Worm (Caenorhabditis elegans) whole organism, young adult: ENCODE data around the gene ZK353.3.
A peak's percentile ranks its signal among the peaks of the same experiment; 100 is the strongest.

Experiments used
- B0019.2 ChIP-seq: fragments of 200-800 bp; sonication (Bioruptor generic); conservative IDR thresholded peaks from 2 replicates; pipeline ENCODE4 v1.3.6; 2022; ENCODE audit warnings: missing genetic modification reagents, missing genetic modification characterization, missing compliant biosample characterization
- B0035.1 ChIP-seq: sonication (generic microtip); optimal IDR thresholded peaks from 2 replicates; lab custom pipeline; 2016; ENCODE audit warnings: missing genetic modification characterization, mild to moderate bottlenecking, missing compliant biosample characterization, missing genotype, missing genetic modification reagents
- C17E4.6 ChIP-seq: fragments of 200-800 bp; sonication (Bioruptor generic); IDR thresholded peaks from 2 replicates; pipeline ENCODE4 v1.3.6; 2022; ENCODE audit warnings: missing genetic modification reagents, missing genetic modification characterization, missing compliant biosample characterization
- F10E7.11 ChIP-seq: sonication (generic microtip); optimal IDR thresholded peaks from 2 replicates; lab custom pipeline; 2017; ENCODE audit warnings: mild to moderate bottlenecking, missing genetic modification characterization, moderate library complexity, missing compliant biosample characterization
- F23B12.7 ChIP-seq: sonication (generic microtip); optimal IDR thresholded peaks from 2 replicates; lab custom pipeline; 2017; ENCODE audit warnings: missing genetic modification characterization, mild to moderate bottlenecking, missing compliant biosample characterization, antibody characterized with exemption, moderate library complexity; ENCODE audit not compliant: insufficient read depth
- F33H1.4 ChIP-seq: fragments of 200-800 bp; sonication (Bioruptor generic); IDR thresholded peaks from 2 replicates; pipeline ENCODE4 v1.3.6; 2022; ENCODE audit warnings: missing genetic modification reagents, missing genetic modification characterization, missing compliant biosample characterization
- F52B5.7 ChIP-seq: sonication (generic microtip); optimal IDR thresholded peaks from 2 replicates; lab custom pipeline; 2016; ENCODE audit warnings: mild to moderate bottlenecking, missing genetic modification characterization, missing compliant biosample characterization
- F55B11.4 ChIP-seq: sonication (generic microtip); optimal IDR thresholded peaks from 2 replicates; lab custom pipeline; 2016; ENCODE audit warnings: missing compliant biosample characterization, missing genetic modification characterization, borderline replicate concordance; ENCODE audit not compliant: insufficient read depth
- F57A8.1 ChIP-seq: fragments of 200-800 bp; sonication (Bioruptor generic); optimal IDR thresholded peaks from 2 replicates; lab custom pipeline; 2018; ENCODE audit warnings: mild to moderate bottlenecking, missing genetic modification characterization, moderate library complexity, missing compliant biosample characterization
- K11D2.4 ChIP-seq: fragments of 200-800 bp; sonication (Bioruptor generic); IDR thresholded peaks from 2 replicates; pipeline ENCODE4 v1.3.6; 2022; ENCODE audit warnings: missing genetic modification reagents, missing genetic modification characterization, missing compliant biosample characterization
- T07F8.4 ChIP-seq: sonication (generic microtip); optimal IDR thresholded peaks from 2 replicates; lab custom pipeline; 2016; ENCODE audit warnings: mild to moderate bottlenecking, missing genetic modification characterization, moderate library complexity, missing compliant biosample characterization
- Y56A3A.18 ChIP-seq: fragments of 200-800 bp; sonication (Bioruptor generic); IDR thresholded peaks from 2 replicates; pipeline ENCODE4 v1.3.6; 2022; ENCODE audit warnings: missing genetic modification reagents, missing genetic modification characterization, missing compliant biosample characterization
- ZK185.1 ChIP-seq: sonication (generic microtip); optimal IDR thresholded peaks from 2 replicates; lab custom pipeline; 2016; ENCODE audit warnings: mild to moderate bottlenecking, missing genetic modification characterization, missing compliant biosample characterization; ENCODE audit not compliant: poor library complexity, severe bottlenecking
- attf-3 ChIP-seq: fragments of 200-800 bp; sonication (Bioruptor generic); conservative IDR thresholded peaks from 2 replicates; pipeline ENCODE4 v1.3.6; 2022; ENCODE audit warnings: missing genetic modification reagents, missing genetic modification characterization, missing compliant biosample characterization
- bed-1 ChIP-seq: fragments of 200-800 bp; sonication (Bioruptor generic); IDR thresholded peaks from 2 replicates; pipeline ENCODE4 v1.3.6; 2022; ENCODE audit warnings: missing genetic modification reagents, missing genetic modification characterization, missing compliant biosample characterization
- cebp-1 ChIP-seq, 2 experiments: fragments of 200-800 bp in 1 of 2; sonication (Bioruptor generic) in 1 of 2; sonication (generic microtip) in 1 of 2; IDR thresholded peaks in 1 of 2; optimal IDR thresholded peaks in 1 of 2; 2 replicates each; pipeline versions ENCODE4 v1.3.6 to Lab custom; 2017 to 2022; ENCODE audit warnings: missing compliant biosample characterization in 2 of 2, missing genetic modification characterization in 2 of 2, mild to moderate bottlenecking in 1 of 2, missing genetic modification reagents in 1 of 2, moderate library complexity in 1 of 2
- ceh-100 ChIP-seq: fragments of 200-800 bp; sonication (Bioruptor generic); IDR thresholded peaks from 2 replicates; pipeline ENCODE4 v1.3.6; 2022; ENCODE audit warnings: missing genetic modification reagents, missing genetic modification characterization, missing compliant biosample characterization
- ceh-27 ChIP-seq: fragments of 200-800 bp; sonication (Bioruptor generic); optimal IDR thresholded peaks from 2 replicates; lab custom pipeline; 2018; ENCODE audit warnings: mild to moderate bottlenecking, missing genetic modification characterization, moderate library complexity, missing compliant biosample characterization
- ceh-91 ChIP-seq: fragments of 200-800 bp; sonication (Bioruptor generic); IDR thresholded peaks from 2 replicates; pipeline ENCODE4 v1.3.6; 2022; ENCODE audit warnings: missing genetic modification reagents, missing genetic modification characterization, missing compliant biosample characterization
- chd-7 ChIP-seq: sonication (generic microtip); optimal IDR thresholded peaks from 2 replicates; lab custom pipeline; 2016; ENCODE audit warnings: mild to moderate bottlenecking, missing genetic modification characterization, moderate library complexity, missing compliant biosample characterization
- dpl-1 ChIP-seq: fragments of 150-350 bp; optimal IDR thresholded peaks from 2 replicates; lab custom pipeline; 2014; ENCODE audit warnings: missing biosample characterization, missing genetic modification reagents, missing genetic modification characterization
- ets-4 ChIP-seq: fragments of 200-800 bp; sonication (Bioruptor generic); optimal IDR thresholded peaks from 2 replicates; lab custom pipeline; 2018; ENCODE audit warnings: mild to moderate bottlenecking, missing genetic modification characterization, missing compliant biosample characterization
- gei-17 ChIP-seq: fragments of 200-800 bp; sonication (Bioruptor generic); optimal IDR thresholded peaks from 2 replicates; lab custom pipeline; 2018; ENCODE audit warnings: mild to moderate bottlenecking, missing genetic modification characterization, missing compliant biosample characterization
- hmg-20 ChIP-seq: fragments of 200-800 bp; sonication (Bioruptor generic); IDR thresholded peaks from 2 replicates; pipeline ENCODE4 v1.3.6; 2022; ENCODE audit warnings: missing genetic modification reagents, missing genetic modification characterization, missing compliant biosample characterization
- hsf-1 ChIP-seq: fragments of 200-800 bp; sonication (Bioruptor generic); IDR thresholded peaks from 2 replicates; pipeline ENCODE4 v1.3.6; 2022; ENCODE audit warnings: missing genetic modification reagents, missing genetic modification characterization, missing compliant biosample characterization
- lin-26 ChIP-seq: fragments of 200-800 bp; sonication (Bioruptor generic); IDR thresholded peaks from 2 replicates; pipeline ENCODE4 v1.3.6; 2022; ENCODE audit warnings: missing genetic modification reagents, missing genetic modification characterization, missing compliant biosample characterization
- lsy-27 ChIP-seq: sonication (generic microtip); optimal IDR thresholded peaks from 2 replicates; lab custom pipeline; 2017; ENCODE audit warnings: missing genetic modification characterization, mild to moderate bottlenecking, missing compliant biosample characterization, antibody characterized with exemption, missing genotype, borderline replicate concordance; ENCODE audit not compliant: insufficient read depth
- mel-28 ChIP-seq: sonication (generic microtip); optimal IDR thresholded peaks from 2 replicates; lab custom pipeline; 2016; ENCODE audit warnings: borderline replicate concordance, mild to moderate bottlenecking, missing genetic modification characterization, missing compliant biosample characterization
- mxl-1 ChIP-seq: sonication (generic microtip); optimal IDR thresholded peaks from 2 replicates; lab custom pipeline; 2016; ENCODE audit warnings: missing genetic modification characterization, missing compliant biosample characterization
- nfya-1 ChIP-seq: sonication (generic microtip); optimal IDR thresholded peaks from 2 replicates; lab custom pipeline; 2017; ENCODE audit warnings: antibody characterized with exemption, missing compliant biosample characterization, missing genetic modification characterization, borderline replicate concordance; ENCODE audit not compliant: insufficient read depth
- nhr-179 ChIP-seq: sonication (generic microtip); optimal IDR thresholded peaks from 2 replicates; lab custom pipeline; 2016; ENCODE audit warnings: mild to moderate bottlenecking, missing genetic modification characterization, missing compliant biosample characterization
- nhr-90 ChIP-seq: sonication (generic microtip); optimal IDR thresholded peaks from 2 replicates; lab custom pipeline; 2016; ENCODE audit warnings: missing genotype, mild to moderate bottlenecking, missing genetic modification characterization, missing compliant biosample characterization
- pbrm-1 ChIP-seq: fragments of 200-800 bp; sonication (Bioruptor generic); IDR thresholded peaks from 2 replicates; pipeline ENCODE4 v1.3.6; 2022; ENCODE audit warnings: missing genetic modification reagents, missing genetic modification characterization, missing compliant biosample characterization
- rcor-1 ChIP-seq: fragments of 200-800 bp; sonication (Bioruptor generic); IDR thresholded peaks from 2 replicates; pipeline ENCODE4 v1.3.6; 2022; ENCODE audit warnings: missing genetic modification reagents, missing genetic modification characterization, missing compliant biosample characterization
- rec-8 ChIP-seq, 2 experiments: sonication (generic microtip); optimal IDR thresholded peaks; 2 replicates each; lab custom pipeline; 2016; ENCODE audit warnings: mild to moderate bottlenecking in 2 of 2, missing genetic modification characterization in 2 of 2, missing genetic modification reagents in 2 of 2, missing genotype in 2 of 2, missing biosample characterization in 1 of 2, missing compliant biosample characterization in 1 of 2, moderate library complexity in 1 of 2
- rpc-1 ChIP-seq, 2 experiments: fragments of 150-350 bp in 1 of 2; sonication (generic microtip) in 1 of 2; optimal IDR thresholded peaks; 2 replicates each; lab custom pipeline; 2014 to 2018; ENCODE audit warnings: missing biosample characterization in 1 of 2, missing genetic modification characterization in 1 of 2, missing genetic modification reagents in 1 of 2, missing genotype in 1 of 2
- somi-1 ChIP-seq: fragments of 200-800 bp; sonication (Bioruptor generic); optimal IDR thresholded peaks from 2 replicates; lab custom pipeline; 2018; ENCODE audit warnings: mild to moderate bottlenecking, missing genetic modification characterization, missing compliant biosample characterization
- tbp1 ChIP-seq: fragments of 200-800 bp; sonication (Bioruptor generic); optimal IDR thresholded peaks from 2 replicates; lab custom pipeline; 2018; ENCODE audit warnings: mild to moderate bottlenecking, missing genetic modification characterization, missing compliant biosample characterization
- tbx-9 ChIP-seq: sonication (generic microtip); optimal IDR thresholded peaks from 2 replicates; lab custom pipeline; 2016; ENCODE audit warnings: borderline replicate concordance, missing genetic modification characterization, inconsistent platforms, missing compliant biosample characterization
- tlf-1 ChIP-seq: fragments of 200-800 bp; sonication (Bioruptor generic); optimal IDR thresholded peaks from 2 replicates; lab custom pipeline; 2018; ENCODE audit warnings: mild to moderate bottlenecking, missing genetic modification characterization, missing compliant biosample characterization
- ztf-18 ChIP-seq: sonication (generic microtip); optimal IDR thresholded peaks from 2 replicates; lab custom pipeline; 2016; ENCODE audit warnings: missing genotype, mild to moderate bottlenecking, missing genetic modification characterization, missing compliant biosample characterization
- ztf-22 ChIP-seq: fragments of 200-800 bp; sonication (Bioruptor generic); optimal IDR thresholded peaks from 2 replicates; lab custom pipeline; 2018; ENCODE audit warnings: mild to moderate bottlenecking, missing genetic modification characterization, moderate library complexity, missing compliant biosample characterization

The ZK353.3 gene

DNA sequence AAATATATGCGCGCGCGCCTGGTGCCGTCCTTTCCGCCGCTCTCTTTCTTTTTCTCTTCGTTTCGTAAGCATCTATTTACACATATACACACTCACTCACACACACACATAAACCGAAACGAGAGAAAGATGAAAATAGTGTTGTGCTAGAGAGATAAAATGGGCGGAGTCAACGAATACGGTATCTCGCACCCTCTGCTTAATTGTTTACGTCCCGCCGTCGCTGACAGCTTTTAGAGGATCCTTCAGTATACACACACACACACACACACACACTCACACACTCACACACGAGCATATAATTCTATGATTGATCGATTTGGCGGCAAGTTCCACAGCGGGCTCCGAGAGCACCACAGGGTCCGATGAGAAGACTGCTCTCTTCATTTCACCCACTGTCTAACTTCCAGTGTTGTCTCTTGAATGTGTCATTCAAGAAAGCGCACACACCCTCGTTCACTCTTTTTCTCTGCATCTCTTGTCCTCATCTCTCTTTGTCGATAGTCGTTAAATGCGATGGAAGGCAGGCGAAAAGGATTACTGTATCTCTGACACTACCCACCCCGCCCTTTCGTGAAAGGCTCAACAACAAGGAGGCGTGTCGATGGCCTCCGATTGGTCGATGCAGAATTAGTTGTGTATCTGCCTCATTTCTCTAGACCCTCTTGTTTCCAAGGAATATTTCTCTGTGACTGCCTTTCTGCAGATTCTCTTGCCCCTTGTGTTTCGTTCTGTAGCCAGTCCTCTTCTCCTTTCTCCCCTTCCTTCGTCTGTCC lies 21.6 kb downstream of the ZK353.3 start (continued):
- TF ChIP-seq F23B12.7 (no peak), lin-26 (GFP tag; lab: Robert Waterston, UW) (peak; percentile 91), nhr-90 (tag; lab: Kevin White, UChicago) (no peak), ceh-27 (GFP tag; lab: Kevin White, UChicago) (peak; percentile 84), F10E7.11 (tag; lab: Kevin White, UChicago) (peak; percentile 45), mxl-1 (tag; lab: Kevin White, UChicago) (no peak), somi-1 (GFP tag; lab: Kevin White, UChicago) (peak; percentile 42), rcor-1 (GFP tag; lab: Robert Waterston, UW) (no peak), ztf-22 (GFP tag; lab: Kevin White, UChicago) (peak; percentile 13), cebp-1 (GFP tag; IDR thresholded peaks at IDR 0.05; lab: Robert Waterston, UW) (no peak; the same call in 1 of the 2 replicates), cebp-1 (tag; optimal IDR thresholded peaks at IDR 0.05; lab: Kevin White, UChicago) (peak; percentile 88), C17E4.6 (no peak), bed-1 (no peak), K11D2.4 (GFP tag; lab: Robert Waterston, UW) (peak; percentile 62; the same call in 1 of the 2 replicates), B0019.2 (no peak), B0035.1 (tag; lab: Kevin White, UChicago) (no peak), nfya-1 (tag; lab: Kevin White, UChicago) (no peak), nhr-179 (no peak), gei-17 (GFP tag; lab: Kevin White, UChicago) (peak; percentile 54), mel-28 (no peak), F55B11.4 (tag; lab: Kevin White, UChicago) (no peak), Y56A3A.18 (peak; percentile 73; the same call in 1 of the 2 replicates), ceh-100 (GFP tag; lab: Robert Waterston, UW) (no peak), chd-7 (tag; lab: Kevin White, UChicago) (peak; percentile 87), hmg-20 (no peak), F33H1.4 (GFP tag; lab: Robert Waterston, UW) (no peak), ets-4 (GFP tag; lab: Kevin White, UChicago) (peak; percentile 64), hsf-1 (GFP tag; lab: Robert Waterston, UW) (no peak), lsy-27 (tag; lab: Kevin White, UChicago) (no peak), tbx-9 (no peak), tlf-1 (GFP tag; lab: Kevin White, UChicago) (peak; percentile 70), F57A8.1 (GFP tag; lab: Kevin White, UChicago) (no peak), ZK185.1 (tag; lab: Kevin White, UChicago) (peak; percentile 41), rec-8 (tag; optimal IDR thresholded peaks at IDR 0.05; lab: Kevin White, UChicago) (no peak), attf-3 (GFP tag; lab: Robert Waterston, UW) (no peak), F52B5.7 (tag; lab: Kevin White, UChicago) (no peak), rpc-1 (optimal IDR thresholded peaks at IDR 0.05; lab: Kevin White, UChicago) (no peak), rpc-1 (tag; optimal IDR thresholded peaks at IDR 0.05; lab: Kevin White, UChicago) (no peak), dpl-1 (no peak), ztf-18 (tag; lab: Kevin White, UChicago) (peak; percentile 69), ceh-91 (no peak), T07F8.4 (tag; lab: Kevin White, UChicago) (no peak), pbrm-1 (GFP tag; lab: Robert Waterston, UW) (peak; percentile 34; the same call in 1 of the 2 replicates), tbp1 (peak; percentile 45)
